Worm (Caenorhabditis elegans) whole organism, L4/young adult: ENCODE results near the gene Y54G2A.15.

ENCODE experiments used
- W03F9.2 ChIP-seq: fragments of 150-350 bp; optimal IDR thresholded peaks from 2 replicates; lab custom pipeline; 2014; ENCODE audit warnings: missing biosample characterization, missing genetic modification characterization
- dao-5 ChIP-seq: sonication (generic microtip); optimal IDR thresholded peaks from 2 replicates; lab custom pipeline; 2016; ENCODE audit warnings: missing genotype, missing genetic modification characterization, moderate library complexity, missing compliant biosample characterization
- him-1 ChIP-seq: sonication (generic microtip); optimal IDR thresholded peaks from 2 replicates; lab custom pipeline; 2016; ENCODE audit warnings: missing genotype, missing genetic modification reagents, missing genetic modification characterization, missing compliant biosample characterization

DNA sequence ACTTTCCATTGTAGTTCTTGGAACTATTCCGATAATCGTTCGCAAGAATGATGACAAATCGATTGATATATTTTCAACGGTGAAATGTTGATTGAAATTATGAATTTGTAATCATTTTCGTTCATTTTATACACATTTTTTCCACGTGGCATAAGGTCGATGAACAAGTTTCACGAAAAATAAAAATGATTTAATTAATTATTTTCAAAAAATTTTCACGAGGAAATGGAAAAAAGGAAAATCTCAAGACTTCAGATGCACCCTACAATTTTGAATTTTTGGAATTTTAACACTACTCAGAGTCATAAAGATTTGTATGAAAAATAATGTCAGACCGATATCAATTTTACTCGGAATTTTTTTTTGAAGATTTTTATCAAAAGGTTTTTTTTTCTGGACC lies 24.1 kb downstream of the Y54G2A.15 start, which contains the start of gene Y54G2A.13:
- no peak for TF ChIP-seq dao-5 (tag; lab: Kevin White, UChicago)
- TF ChIP-seq him-1 (tag; lab: Kevin White, UChicago) = no peak
- TF ChIP-seq W03F9.2 (tag; lab: Kevin White, UChicago) = no peak
